Fruit fly (Drosophila melanogaster) S2 (cell line): ENCODE data around the gene Ski6.

ENCODE experiments used
- CG8478 ChIP-seq: fragments of >200 bp; optimal IDR thresholded peaks from 2 replicates; lab custom pipeline; 2018
- CTCF ChIP-seq, 2 experiments: fragments of >200 bp; optimal IDR thresholded peaks; 2 replicates each; lab custom pipeline; 2018

DNA sequence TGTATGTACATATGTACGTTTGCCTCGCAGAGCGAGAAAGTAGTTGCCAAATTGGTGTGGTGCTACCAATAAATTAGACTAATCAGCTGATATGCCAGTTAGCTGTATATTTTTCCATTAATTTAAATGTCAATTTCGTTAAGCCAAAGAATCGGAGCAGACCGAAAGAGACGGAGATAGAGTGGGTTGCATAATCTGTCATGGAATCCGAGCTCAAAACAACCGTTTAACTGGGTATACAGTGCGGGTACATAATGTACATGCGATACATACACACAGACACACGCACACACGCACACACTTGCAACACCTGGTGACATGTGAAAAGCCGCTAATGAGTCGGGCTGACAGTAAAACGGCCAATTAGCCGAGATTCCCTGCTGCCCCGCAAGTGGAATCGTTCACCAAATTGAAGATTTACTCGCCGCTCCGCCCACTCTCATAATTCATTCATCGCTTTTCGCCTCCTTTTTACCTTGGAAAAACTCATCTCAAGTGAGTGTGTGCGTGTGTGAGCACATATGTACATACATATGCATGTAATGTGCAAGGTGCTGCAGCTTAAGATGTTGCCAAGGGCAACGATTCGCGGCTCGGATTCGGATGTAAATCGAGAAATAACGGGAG lies 31.1 kb downstream of the Ski6 start:
- TF ChIP-seq CG8478 (lab: Kevin White, UChicago) (no peak), CTCF (optimal IDR thresholded peaks at IDR 0.05; lab: Kevin White, UChicago) (no peak)
